Fruit fly (Drosophila melanogaster) whole organism, embryonic: ENCODE data around the gene CG33298.

Experiments used
- B-H2 ChIP-seq: fragments of 200-800 bp; sonication (Bioruptor generic); optimal IDR thresholded peaks from 2 replicates; lab custom pipeline; 2018; ENCODE audit warnings: missing biosample characterization, mild to moderate bottlenecking, missing genetic modification characterization
- Bdp1 ChIP-seq: fragments of 200-800 bp; sonication (Bioruptor generic); optimal IDR thresholded peaks from 3 replicates; lab custom pipeline; 2016; ENCODE audit warnings: missing biosample characterization, missing genetic modification characterization
- Blimp-1 ChIP-seq: fragments of 200-800 bp; sonication (Bioruptor generic); optimal IDR thresholded peaks from 3 replicates; lab custom pipeline; 2018; ENCODE audit warnings: missing biosample characterization, missing genetic modification characterization, mild to moderate bottlenecking, moderate library complexity, missing genetic modification reagents
- CG10267 ChIP-seq: fragments of 200-800 bp; sonication (Bioruptor generic); optimal IDR thresholded peaks from 2 replicates; lab custom pipeline; 2018; ENCODE audit warnings: missing biosample characterization, mild to moderate bottlenecking, missing genetic modification characterization, moderate library complexity
- CG10431 ChIP-seq: fragments of 200-800 bp; sonication (Bioruptor generic); optimal IDR thresholded peaks from 3 replicates; lab custom pipeline; 2018; ENCODE audit warnings: missing biosample characterization, mild to moderate bottlenecking, missing genetic modification characterization
- CG10565 ChIP-seq: fragments of 200-800 bp; sonication (Bioruptor generic); optimal IDR thresholded peaks from 3 replicates; lab custom pipeline; 2016; ENCODE audit warnings: missing biosample characterization, mild to moderate bottlenecking, missing genetic modification characterization
- CG12744 ChIP-seq: fragments of 200-800 bp; sonication (Bioruptor generic); optimal IDR thresholded peaks from 2 replicates; lab custom pipeline; 2016; ENCODE audit warnings: missing biosample characterization, missing genetic modification characterization
- CG13775 ChIP-seq: fragments of 200-800 bp; sonication (Bioruptor generic); optimal IDR thresholded peaks from 3 replicates; lab custom pipeline; 2017; ENCODE audit warnings: missing biosample characterization, mild to moderate bottlenecking, missing genetic modification characterization
- CG14710 ChIP-seq: fragments of 200-800 bp; sonication (Bioruptor generic); optimal IDR thresholded peaks from 3 replicates; lab custom pipeline; 2019; ENCODE audit warnings: missing biosample characterization, mild to moderate bottlenecking, missing genetic modification characterization, moderate library complexity
- CG15011 ChIP-seq: fragments of 200-800 bp; sonication (Bioruptor generic); optimal IDR thresholded peaks from 3 replicates; lab custom pipeline; 2018; ENCODE audit warnings: missing biosample characterization, mild to moderate bottlenecking, missing genetic modification characterization
- CG15601 ChIP-seq: fragments of 200-800 bp; sonication (Bioruptor generic); optimal IDR thresholded peaks from 3 replicates; lab custom pipeline; 2019; ENCODE audit warnings: missing biosample characterization, mild to moderate bottlenecking, missing genetic modification characterization, moderate library complexity
- CG16813 ChIP-seq: fragments of 200-800 bp; sonication (Bioruptor generic); IDR thresholded peaks from 3 replicates; pipeline ENCODE4 v1.3.6; 2022; ENCODE audit warnings: missing biosample characterization, missing genetic modification characterization; ENCODE audit not compliant: partially characterized antibody
- CG17361 ChIP-seq: fragments of 200-800 bp; sonication (Bioruptor generic); IDR thresholded peaks from 3 replicates; pipeline ENCODE4 v1.3.6; 2022; ENCODE audit warnings: missing biosample characterization, missing genetic modification characterization
- CG2678 ChIP-seq: fragments of 200-800 bp; sonication (Bioruptor generic); optimal IDR thresholded peaks from 3 replicates; lab custom pipeline; 2019; ENCODE audit warnings: missing biosample characterization, mild to moderate bottlenecking, missing genetic modification characterization, moderate library complexity
- CG3065 ChIP-seq: fragments of 200-800 bp; sonication (Bioruptor generic); optimal IDR thresholded peaks from 2 replicates; lab custom pipeline; 2016; ENCODE audit warnings: missing biosample characterization, missing genetic modification characterization
- CG31388 ChIP-seq: fragments of 200-800 bp; sonication (Bioruptor generic); optimal IDR thresholded peaks from 2 replicates; lab custom pipeline; 2016; ENCODE audit warnings: missing biosample characterization, missing genetic modification characterization
- CG32767 ChIP-seq: fragments of 200-800 bp; sonication (Bioruptor generic); IDR thresholded peaks from 2 replicates; pipeline ENCODE4 v1.3.6; 2022; ENCODE audit warnings: missing biosample characterization, missing genetic modification characterization
- CG4328 ChIP-seq: fragments of 200-800 bp; sonication (Bioruptor generic); optimal IDR thresholded peaks from 3 replicates; lab custom pipeline; 2017; ENCODE audit warnings: missing biosample characterization, missing genetic modification reagents, missing genetic modification characterization
- CG4730 ChIP-seq: fragments of 200-800 bp; sonication (Bioruptor generic); IDR thresholded peaks from 2 replicates; pipeline ENCODE4 v1.3.6; 2022; ENCODE audit warnings: missing biosample characterization, missing genetic modification characterization
- CG6683 ChIP-seq: fragments of 200-800 bp; sonication (Bioruptor generic); optimal IDR thresholded peaks from 2 replicates; lab custom pipeline; 2017; ENCODE audit warnings: missing biosample characterization, mild to moderate bottlenecking, missing genetic modification characterization, missing genetic modification reagents
- CG7357 ChIP-seq: fragments of 200-800 bp; sonication (Bioruptor generic); IDR thresholded peaks from 3 replicates; pipeline ENCODE4 v1.3.6; 2022; ENCODE audit warnings: missing biosample characterization, missing genetic modification characterization
- CG8388 ChIP-seq: fragments of 200-800 bp; sonication (Bioruptor generic); optimal IDR thresholded peaks from 2 replicates; lab custom pipeline; 2019; ENCODE audit warnings: missing biosample characterization, mild to moderate bottlenecking, missing genetic modification characterization, moderate library complexity
- CrebB ChIP-seq: fragments of 200-800 bp; sonication (Bioruptor generic); optimal IDR thresholded peaks from 3 replicates; lab custom pipeline; 2018; ENCODE audit warnings: missing biosample characterization, mild to moderate bottlenecking, missing genetic modification characterization
- Dll ChIP-seq: fragments of 200-800 bp; sonication (Bioruptor generic); IDR thresholded peaks from 4 replicates; pipeline ENCODE4 v1.3.6; 2022; ENCODE audit warnings: missing biosample characterization, missing genetic modification characterization; ENCODE audit not compliant: partially characterized antibody
- Eip74EF ChIP-seq, 2 experiments: fragments of 200-800 bp in 1 of 2; fragments of >200 bp in 1 of 2; sonication (Bioruptor generic) in 1 of 2; optimal IDR thresholded peaks; 2 replicates each; lab custom pipeline; 2017 to 2019; ENCODE audit warnings: missing biosample characterization in 2 of 2, missing genetic modification characterization in 2 of 2, mild to moderate bottlenecking in 1 of 2, moderate library complexity in 1 of 2
- Elba2 ChIP-seq: fragments of 200-800 bp; sonication (Bioruptor generic); optimal IDR thresholded peaks from 3 replicates; lab custom pipeline; 2016; ENCODE audit warnings: missing biosample characterization, missing genetic modification characterization
- Nf-YA ChIP-seq: fragments of 200-800 bp; sonication (Bioruptor generic); IDR thresholded peaks from 2 replicates; pipeline ENCODE4 v1.3.6; 2022; ENCODE audit warnings: missing biosample characterization, missing genetic modification characterization
- Nf-YC ChIP-seq: fragments of 200-800 bp; optimal IDR thresholded peaks from 3 replicates; lab custom pipeline; 2019; ENCODE audit warnings: missing biosample characterization, mild to moderate bottlenecking, missing genetic modification characterization, moderate library complexity
- Oli ChIP-seq: fragments of 200-800 bp; sonication (Bioruptor generic); optimal IDR thresholded peaks from 2 replicates; lab custom pipeline; 2018; ENCODE audit warnings: missing biosample characterization, mild to moderate bottlenecking, missing genetic modification characterization, moderate library complexity
- Optix ChIP-seq: fragments of 200-800 bp; sonication (Bioruptor generic); IDR thresholded peaks from 3 replicates; pipeline ENCODE4 v1.3.6; 2022; ENCODE audit warnings: missing biosample characterization, missing genetic modification characterization
- Spps ChIP-seq: fragments of 200-800 bp; sonication (Bioruptor generic); optimal IDR thresholded peaks from 2 replicates; lab custom pipeline; 2018; ENCODE audit warnings: missing biosample characterization, mild to moderate bottlenecking, missing genetic modification characterization
- Xrp1 ChIP-seq: fragments of 200-800 bp; sonication (Bioruptor generic); IDR thresholded peaks from 2 replicates; pipeline ENCODE4 v1.3.6; 2022; ENCODE audit warnings: missing biosample characterization, missing genetic modification characterization
- abd-A ChIP-seq: fragments of 200-800 bp; sonication (Bioruptor generic); optimal IDR thresholded peaks from 3 replicates; lab custom pipeline; 2019; ENCODE audit warnings: missing biosample characterization, mild to moderate bottlenecking, missing genetic modification characterization, moderate library complexity
- bsh ChIP-seq, 2 experiments: fragments of 200-800 bp; sonication (Bioruptor generic); optimal IDR thresholded peaks; 2 replicates each; lab custom pipeline; 2017 to 2018; ENCODE audit warnings: mild to moderate bottlenecking in 2 of 2, missing biosample characterization in 2 of 2, missing genetic modification characterization in 2 of 2, moderate library complexity in 1 of 2
- chinmo ChIP-seq: fragments of 200-800 bp; sonication (Bioruptor generic); IDR thresholded peaks from 4 replicates; pipeline ENCODE4 v1.3.6; 2022; ENCODE audit warnings: missing biosample characterization, missing genetic modification characterization; ENCODE audit not compliant: partially characterized antibody
- ci ChIP-seq: fragments of 200-800 bp; sonication (Bioruptor generic); IDR thresholded peaks from 3 replicates; pipeline ENCODE4 v1.3.6; 2022; ENCODE audit warnings: missing biosample characterization, missing genetic modification characterization
- dan ChIP-seq: fragments of 200-800 bp; sonication (Bioruptor generic); IDR thresholded peaks from 2 replicates; pipeline ENCODE4 v1.3.6; 2022; ENCODE audit warnings: missing biosample characterization, missing genetic modification characterization
- dm ChIP-seq: fragments of 200-800 bp; sonication (Bioruptor generic); optimal IDR thresholded peaks from 3 replicates; lab custom pipeline; 2016; ENCODE audit warnings: missing biosample characterization, missing genetic modification characterization
- dmrt99B ChIP-seq: fragments of 200-800 bp; sonication (Bioruptor generic); optimal IDR thresholded peaks from 2 replicates; lab custom pipeline; 2018; ENCODE audit warnings: missing biosample characterization, mild to moderate bottlenecking, missing genetic modification characterization, moderate library complexity
- emc ChIP-seq: fragments of 200-800 bp; sonication (Bioruptor generic); optimal IDR thresholded peaks from 2 replicates; lab custom pipeline; 2016; ENCODE audit warnings: missing biosample characterization, missing genetic modification characterization
- fd96Cb ChIP-seq: fragments of 200-800 bp; sonication (Bioruptor generic); optimal IDR thresholded peaks from 2 replicates; lab custom pipeline; 2018; ENCODE audit warnings: missing biosample characterization, mild to moderate bottlenecking, missing genetic modification characterization, moderate library complexity
- jumu ChIP-seq: fragments of 200-800 bp; sonication (Bioruptor generic); optimal IDR thresholded peaks from 3 replicates; lab custom pipeline; 2016; ENCODE audit warnings: missing biosample characterization, missing genetic modification characterization
- lbe ChIP-seq: fragments of 200-800 bp; sonication (Bioruptor generic); optimal IDR thresholded peaks from 2 replicates; lab custom pipeline; 2016; ENCODE audit warnings: missing biosample characterization, mild to moderate bottlenecking, missing genetic modification characterization
- lilli ChIP-seq: fragments of 200-800 bp; sonication (Bioruptor generic); optimal IDR thresholded peaks from 3 replicates; lab custom pipeline; 2016; ENCODE audit warnings: missing biosample characterization, missing genetic modification characterization
- maf-S ChIP-seq: fragments of 200-800 bp; sonication (Bioruptor generic); optimal IDR thresholded peaks from 2 replicates; lab custom pipeline; 2016; ENCODE audit warnings: missing biosample characterization, missing genetic modification characterization
- repo ChIP-seq: fragments of 200-800 bp; sonication (Bioruptor generic); optimal IDR thresholded peaks from 2 replicates; lab custom pipeline; 2016; ENCODE audit warnings: missing biosample characterization, missing genetic modification characterization
- sens ChIP-seq: fragments of 200-800 bp; sonication (Bioruptor generic); peaks from one replicate; lab custom pipeline; 2016; ENCODE audit warnings: missing biosample characterization, missing genetic modification characterization
- seq ChIP-seq: fragments of 200-800 bp; sonication (Bioruptor generic); IDR thresholded peaks from 2 replicates; pipeline ENCODE4 v1.3.6; 2022; ENCODE audit warnings: missing biosample characterization, missing genetic modification characterization
- twi ChIP-seq: fragments of 200-800 bp; optimal IDR thresholded peaks from 2 replicates; lab custom pipeline; 2019; ENCODE audit warnings: missing biosample characterization, mild to moderate bottlenecking, missing genetic modification characterization, moderate library complexity

CG33298 gene

DNA sequence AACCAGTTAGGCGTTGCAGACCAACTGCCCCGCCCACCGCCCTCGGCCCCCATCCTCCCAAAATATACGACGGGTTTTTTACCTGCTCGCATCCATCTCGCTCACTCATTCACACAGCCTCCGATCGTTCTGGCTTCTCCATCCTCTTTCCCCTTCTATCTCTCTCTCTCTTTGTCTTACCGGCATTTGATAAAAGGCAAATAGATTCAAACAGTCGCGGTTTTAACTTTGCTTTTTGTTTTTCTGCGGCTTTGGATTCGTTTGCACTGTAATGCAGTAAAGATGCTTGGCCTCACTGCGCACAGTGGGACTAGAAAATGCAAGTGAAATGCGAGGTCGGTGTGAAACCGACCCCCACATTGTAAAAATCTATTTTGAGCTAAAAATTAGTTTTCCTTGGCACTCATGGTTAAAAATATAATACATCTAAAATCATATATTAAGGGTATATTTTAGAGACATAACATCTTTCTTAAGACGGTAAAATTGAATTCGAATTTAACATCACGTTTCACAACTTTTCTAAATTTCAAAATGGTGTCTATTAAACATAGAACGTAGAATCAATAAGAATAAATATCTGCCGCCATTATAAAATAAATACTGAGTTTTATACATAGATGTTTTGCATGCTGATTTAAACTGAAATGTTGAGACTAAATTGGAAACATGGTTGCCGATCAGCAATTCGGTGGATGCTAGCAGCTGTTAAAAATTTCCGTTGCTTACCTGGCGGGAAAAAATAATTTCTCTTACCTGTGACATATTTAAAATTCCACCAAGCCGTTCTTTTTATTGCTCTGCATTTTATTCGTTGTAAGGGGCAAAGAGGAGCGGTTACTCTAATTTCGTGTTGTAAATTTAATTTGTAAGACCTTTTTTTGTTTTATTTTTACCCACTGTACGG is 1.4 kb downstream of the CG33298 start (continued):
- no peak for TF ChIP-seq maf-S
- peak; percentile 97 for TF ChIP-seq chinmo
- TF ChIP-seq CG31388 (GFP tag; lab: Kevin White, UChicago), result no peak
- TF ChIP-seq abd-A, result peak; percentile 50
- no peak for TF ChIP-seq Nf-YA (GFP tag; lab: Robert Waterston, UW)
- no peak for TF ChIP-seq lbe (GFP tag; lab: Kevin White, UChicago)
- TF ChIP-seq CG6683 (GFP tag; lab: Kevin White, UChicago), result no peak
- TF ChIP-seq twi (tag; lab: Kevin White, UChicago), result no peak
- peak; percentile 14 for TF ChIP-seq fd96Cb (tag; lab: Kevin White, UChicago)
- no peak for TF ChIP-seq CG15011 (GFP tag; lab: Kevin White, UChicago)
- TF ChIP-seq CG17361 (GFP tag; lab: Robert Waterston, UW), result peak; percentile 62; the same call in 2 of the 3 replicates
- TF ChIP-seq dm, result no peak
- no peak for TF ChIP-seq CG16813 (GFP tag; lab: Robert Waterston, UW)
- no peak for TF ChIP-seq Bdp1
- TF ChIP-seq CG12744 (GFP tag; lab: Kevin White, UChicago), result no peak
- TF ChIP-seq Nf-YC (tag; lab: Kevin White, UChicago), result no peak
- peak; percentile 35 for TF ChIP-seq lilli (GFP tag; lab: Kevin White, UChicago)
- TF ChIP-seq emc (GFP tag; lab: Kevin White, UChicago), result no peak
- no peak for TF ChIP-seq CG15601 (tag; lab: Kevin White, UChicago)
- no peak for TF ChIP-seq Eip74EF (GFP tag; optimal IDR thresholded peaks at IDR 0.05; lab: Kevin White, UChicago)
- no peak for TF ChIP-seq CG4328
- TF ChIP-seq CG3065, result peak; percentile 46
- TF ChIP-seq CG4730 (GFP tag; lab: Robert Waterston, UW), result no peak
- no peak for TF ChIP-seq CG8388 (GFP tag; lab: Kevin White, UChicago)
- no peak for TF ChIP-seq CG2678 (tag; lab: Kevin White, UChicago)
- TF ChIP-seq seq (GFP tag; lab: Robert Waterston, UW), result no peak
- no peak for TF ChIP-seq CG32767 (GFP tag; lab: Robert Waterston, UW)
- TF ChIP-seq Spps, result no peak
- no peak for TF ChIP-seq bsh (GFP tag; optimal IDR thresholded peaks at IDR 0.05; lab: Kevin White, UChicago)
- no peak for TF ChIP-seq CG14710 (tag; lab: Kevin White, UChicago)
- no peak for TF ChIP-seq repo
- TF ChIP-seq CG10431, result no peak
- peak; percentile 64 for TF ChIP-seq ci
- no peak for TF ChIP-seq CG7357 (GFP tag; lab: Robert Waterston, UW)
- TF ChIP-seq Optix (GFP tag; lab: Robert Waterston, UW), result no peak; the same call in 2 of the 3 replicates
- TF ChIP-seq CG13775, result peak; percentile 6
- TF ChIP-seq sens (GFP tag; lab: Kevin White, UChicago), result peak; percentile 73
- TF ChIP-seq dmrt99B (tag; lab: Kevin White, UChicago), result peak; percentile 23
- peak; percentile 9 for TF ChIP-seq Blimp-1
- no peak; the same call in 3 of the 4 replicates for TF ChIP-seq Dll (GFP tag; lab: Robert Waterston, UW)
- no peak for TF ChIP-seq CG10267 (tag; lab: Kevin White, UChicago)
- TF ChIP-seq jumu (GFP tag; lab: Kevin White, UChicago), result no peak
- peak; percentile 21 for TF ChIP-seq Oli
- no peak for TF ChIP-seq CrebB (tag; lab: Kevin White, UChicago)
- no peak for TF ChIP-seq CG10565 (GFP tag; lab: Kevin White, UChicago)
- no peak for TF ChIP-seq Elba2 (GFP tag; lab: Kevin White, UChicago)
- no peak for TF ChIP-seq dan (GFP tag; lab: Robert Waterston, UW)
- no peak for TF ChIP-seq B-H2 (GFP tag; lab: Kevin White, UChicago)
- peak; percentile 44 for TF ChIP-seq Xrp1 (GFP tag; lab: Robert Waterston, UW)
